Fruit fly (Drosophila melanogaster) whole organism, adult: ENCODE results near the gene xmas.
A peak's percentile ranks its signal among the peaks of the same experiment; 100 is the strongest.

Experiments used
- CG11617 ChIP-seq: fragments of 200-800 bp; sonication (Bioruptor generic); optimal IDR thresholded peaks from 2 replicates; lab custom pipeline; 2017; ENCODE audit warnings: mild to moderate bottlenecking, missing biosample characterization, missing genetic modification reagents, missing genetic modification characterization
- CG12768 ChIP-seq: fragments of 200-800 bp; sonication (Bioruptor generic); optimal IDR thresholded peaks from 2 replicates; lab custom pipeline; 2017; ENCODE audit warnings: missing biosample characterization, missing genetic modification characterization, mild to moderate bottlenecking, moderate library complexity, missing genetic modification reagents
- CG14711 ChIP-seq: fragments of 200-800 bp; sonication (Bioruptor generic); optimal IDR thresholded peaks from 2 replicates; lab custom pipeline; 2018; ENCODE audit warnings: missing biosample characterization, mild to moderate bottlenecking, missing genetic modification characterization, moderate library complexity
- CG1620 ChIP-seq: fragments of 200-800 bp; sonication (Bioruptor generic); optimal IDR thresholded peaks from 2 replicates; lab custom pipeline; 2016; ENCODE audit warnings: missing biosample characterization, missing genetic modification characterization
- CG33017 ChIP-seq: fragments of 200-800 bp; sonication (Bioruptor generic); optimal IDR thresholded peaks from 2 replicates; lab custom pipeline; 2018; ENCODE audit warnings: missing biosample characterization, mild to moderate bottlenecking, missing genetic modification characterization, moderate library complexity
- CG5204 ChIP-seq: fragments of 200-800 bp; sonication (Bioruptor generic); optimal IDR thresholded peaks from 2 replicates; lab custom pipeline; 2016; ENCODE audit warnings: missing biosample characterization, missing genetic modification characterization
- CG7045 ChIP-seq: fragments of 200-800 bp; sonication (Bioruptor generic); optimal IDR thresholded peaks from 2 replicates; lab custom pipeline; 2017; ENCODE audit warnings: missing biosample characterization, mild to moderate bottlenecking, missing genetic modification characterization
- CG7101 ChIP-seq: fragments of 200-800 bp; sonication (Bioruptor generic); optimal IDR thresholded peaks from 2 replicates; lab custom pipeline; 2018; ENCODE audit warnings: missing biosample characterization, mild to moderate bottlenecking, missing genetic modification characterization, moderate library complexity
- Clk ChIP-seq: fragments of 200-800 bp; sonication (Bioruptor generic); optimal IDR thresholded peaks from 2 replicates; lab custom pipeline; 2017; ENCODE audit warnings: missing biosample characterization, missing genetic modification characterization
- Crg-1 ChIP-seq: fragments of 200-800 bp; sonication (Bioruptor generic); optimal IDR thresholded peaks from 2 replicates; lab custom pipeline; 2016; ENCODE audit warnings: missing biosample characterization, missing genetic modification characterization
- Hr96 ChIP-seq: fragments of 200-800 bp; sonication (Bioruptor generic); optimal IDR thresholded peaks from 2 replicates; lab custom pipeline; 2016; ENCODE audit warnings: missing biosample characterization, missing genetic modification characterization
- Mnt ChIP-seq: fragments of 200-800 bp; sonication (Bioruptor generic); optimal IDR thresholded peaks from 2 replicates; lab custom pipeline; 2016; ENCODE audit warnings: missing biosample characterization, mild to moderate bottlenecking, missing genetic modification characterization
- bab1 ChIP-seq: fragments of 200-800 bp; sonication (Bioruptor generic); optimal IDR thresholded peaks from 3 replicates; lab custom pipeline; 2019; ENCODE audit warnings: missing biosample characterization, mild to moderate bottlenecking, missing genetic modification characterization, moderate library complexity
- cic ChIP-seq: fragments of 200-800 bp; sonication (Bioruptor generic); optimal IDR thresholded peaks from 2 replicates; lab custom pipeline; 2017; ENCODE audit warnings: missing biosample characterization, mild to moderate bottlenecking, missing genetic modification characterization, moderate library complexity
- cnc ChIP-seq, 2 experiments: fragments of >200 bp; optimal IDR thresholded peaks; 2 replicates each; lab custom pipeline; 2017
- kay ChIP-seq: fragments of 200-800 bp; sonication (Bioruptor generic); peaks from one replicate; lab custom pipeline; 2016; ENCODE audit warnings: missing biosample characterization, missing genetic modification characterization, borderline replicate concordance
- ovo ChIP-seq: fragments of 200-800 bp; sonication (Bioruptor generic); optimal IDR thresholded peaks from 2 replicates; lab custom pipeline; 2016; ENCODE audit warnings: missing biosample characterization, missing genetic modification characterization
- pad ChIP-seq: fragments of 200-800 bp; sonication (Bioruptor generic); optimal IDR thresholded peaks from 3 replicates; lab custom pipeline; 2017; ENCODE audit warnings: missing biosample characterization, missing genetic modification characterization, mild to moderate bottlenecking, moderate library complexity, missing genetic modification reagents
- tj ChIP-seq: fragments of 200-800 bp; sonication (Bioruptor generic); optimal IDR thresholded peaks from 3 replicates; lab custom pipeline; 2017; ENCODE audit warnings: missing biosample characterization, mild to moderate bottlenecking, missing genetic modification characterization, moderate library complexity
- toe ChIP-seq: fragments of 200-800 bp; sonication (Bioruptor generic); optimal IDR thresholded peaks from 2 replicates; lab custom pipeline; 2016; ENCODE audit warnings: missing biosample characterization, missing genetic modification characterization

xmas gene

DNA sequence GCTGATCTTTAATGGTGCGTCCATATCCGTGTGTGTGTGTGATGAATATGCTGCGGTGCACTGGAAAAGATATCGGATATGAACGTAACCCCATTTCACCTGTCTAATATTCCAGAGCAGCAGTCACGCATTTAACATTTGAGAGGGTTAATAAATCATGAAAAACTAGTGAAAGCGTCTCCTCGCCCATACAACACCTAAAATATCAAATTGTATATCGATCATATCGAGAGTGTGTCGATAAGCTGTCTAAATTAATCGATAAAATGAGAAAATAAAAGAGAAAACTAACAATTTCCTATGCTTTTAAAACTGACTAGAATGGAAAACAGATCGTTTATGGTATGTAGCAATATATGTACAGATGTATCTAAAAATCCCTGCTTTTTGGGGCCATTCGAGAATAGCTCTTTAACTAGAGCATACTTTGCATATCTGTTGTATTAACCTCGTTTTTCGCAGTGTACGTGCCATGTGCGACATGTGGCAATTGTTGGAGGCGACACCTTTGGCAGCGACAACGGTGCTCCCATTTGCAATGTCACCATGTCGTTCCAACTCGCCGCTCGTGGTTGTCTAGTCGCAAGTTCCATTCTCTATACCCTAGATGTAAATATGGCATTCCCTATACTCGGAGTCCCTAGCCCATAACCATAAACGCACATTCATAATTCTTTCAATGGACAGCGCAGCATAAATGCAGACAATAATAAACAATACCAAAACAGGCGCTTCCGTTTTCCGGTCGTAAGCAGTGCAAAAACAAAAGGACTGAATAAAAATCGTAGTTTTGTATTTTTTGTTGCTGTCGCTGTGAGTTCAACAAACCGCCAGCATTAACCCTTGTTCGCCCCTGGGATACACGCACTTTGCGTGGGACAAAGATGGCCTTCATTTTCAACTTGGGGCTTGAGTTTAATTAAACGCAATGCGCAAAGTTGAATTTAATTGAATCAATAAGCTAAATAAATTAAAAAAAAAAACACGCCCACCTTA, 46.9 kb downstream of the xmas start:
- TF ChIP-seq kay (GFP tag; lab: Kevin White, UChicago), result peak; percentile 7
- TF ChIP-seq CG7045 (GFP tag; lab: Kevin White, UChicago), result no peak

DNA sequence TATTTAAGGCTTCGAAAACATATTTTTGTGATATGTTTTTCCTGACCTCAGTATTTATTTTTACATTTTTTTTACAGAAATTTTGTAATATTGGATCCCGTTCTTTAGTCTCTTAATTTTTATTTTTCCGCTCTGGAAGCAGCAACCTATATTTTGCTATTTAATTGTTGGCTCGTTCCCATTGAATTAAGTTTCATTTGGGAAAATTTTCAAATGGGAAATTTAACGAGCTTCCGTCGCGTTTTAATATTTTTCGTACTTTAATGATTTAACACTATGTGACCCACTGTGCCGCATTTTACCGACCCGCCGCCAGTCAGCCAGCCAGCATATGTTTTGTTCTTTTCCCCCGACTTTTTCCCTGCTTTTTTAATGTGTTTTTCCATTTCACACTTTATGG, 47.8 kb downstream of the xmas start:
- TF ChIP-seq CG33017 (tag; lab: Kevin White, UChicago) (no peak), Clk (GFP tag; lab: Kevin White, UChicago) (no peak), CG11617 (GFP tag; lab: Kevin White, UChicago) (no peak), tj (GFP tag; lab: Kevin White, UChicago) (no peak), ovo (GFP tag; lab: Kevin White, UChicago) (no peak), toe (no peak)

DNA sequence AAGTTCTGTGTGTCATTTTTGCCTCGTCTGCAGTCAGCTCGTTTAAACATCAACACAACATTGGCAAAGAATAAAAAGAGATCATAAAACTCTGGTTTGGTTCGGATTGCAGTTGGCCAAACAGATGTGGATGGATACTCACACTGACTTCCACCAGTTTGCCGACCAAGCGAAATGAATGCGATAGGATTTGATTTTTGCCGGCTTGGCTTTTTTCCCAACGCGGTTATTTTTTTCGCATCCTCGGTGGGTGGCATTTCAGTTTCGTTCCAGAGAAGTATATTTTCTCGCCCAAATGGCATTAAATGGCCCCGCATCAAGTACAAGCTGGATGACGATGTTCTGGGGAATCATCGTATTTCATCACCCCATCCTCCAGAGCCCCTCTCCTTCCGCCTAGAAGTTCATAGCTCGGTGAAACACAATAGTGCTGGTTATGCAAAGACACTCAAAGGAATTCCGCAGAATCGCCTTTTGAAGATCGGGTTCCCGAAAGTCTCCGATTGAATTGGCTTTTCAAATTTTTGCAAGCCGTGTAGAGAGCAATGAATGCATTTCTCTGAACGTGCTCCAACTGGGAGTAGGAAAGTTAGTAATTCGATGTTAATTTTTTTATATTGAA, 48.4 kb downstream of the xmas start:
- TF ChIP-seq tj (GFP tag; lab: Kevin White, UChicago) (peak; percentile 96), toe (no peak)

- TF ChIP-seq Clk (GFP tag; lab: Kevin White, UChicago) (no peak), CG11617 (GFP tag; lab: Kevin White, UChicago) (no peak), bab1 (GFP tag; lab: Kevin White, UChicago) (no peak), toe (no peak), tj (GFP tag; lab: Kevin White, UChicago) (peak; percentile 30), CG12768 (GFP tag; lab: Kevin White, UChicago) (no peak), CG1620 (GFP tag; lab: Kevin White, UChicago) (no peak), CG7045 (GFP tag; lab: Kevin White, UChicago) (no peak), Crg-1 (GFP tag; lab: Kevin White, UChicago) (no peak), pad (GFP tag; lab: Kevin White, UChicago) (no peak), cnc (optimal IDR thresholded peaks at IDR 0.05; lab: Kevin White, UChicago) (no peak), ovo (GFP tag; lab: Kevin White, UChicago) (no peak), Hr96 (no peak), Mnt (GFP tag; lab: Kevin White, UChicago) (no peak), CG5204 (GFP tag; lab: Kevin White, UChicago) (no peak), CG14711 (tag; lab: Kevin White, UChicago) (no peak), kay (GFP tag; lab: Kevin White, UChicago) (peak; percentile 63), cic (GFP tag; lab: Kevin White, UChicago) (no peak), CG33017 (tag; lab: Kevin White, UChicago) (no peak), CG7101 (peak; percentile 9)
Measured at dm6 chrX:17109673-17110072, 49.4 kb downstream of the xmas start.

dm6 chrX:17108000-17108399, 51.1 kb downstream of the xmas start:
- TF ChIP-seq CG33017 (tag; lab: Kevin White, UChicago) (no peak), CG11617 (GFP tag; lab: Kevin White, UChicago) (no peak), Clk (GFP tag; lab: Kevin White, UChicago) (no peak), pad (GFP tag; lab: Kevin White, UChicago) (no peak), ovo (GFP tag; lab: Kevin White, UChicago) (no peak), CG7101 (no peak), CG12768 (GFP tag; lab: Kevin White, UChicago) (no peak), Mnt (GFP tag; lab: Kevin White, UChicago) (no peak), toe (no peak), tj (GFP tag; lab: Kevin White, UChicago) (no peak), Hr96 (no peak), CG14711 (tag; lab: Kevin White, UChicago) (no peak), bab1 (GFP tag; lab: Kevin White, UChicago) (no peak), Crg-1 (GFP tag; lab: Kevin White, UChicago) (no peak), kay (GFP tag; lab: Kevin White, UChicago) (no peak), CG7045 (GFP tag; lab: Kevin White, UChicago) (no peak)

dm6 chrX:17107401-17107916, 51.6 kb downstream of the xmas start, which contains the start of gene CG5004:
Gene CG5004, plus strand, starts transcription at chrX:17107582.
- peak; percentile 0 for TF ChIP-seq CG7101
- peak; percentile 45 for TF ChIP-seq tj (GFP tag; lab: Kevin White, UChicago)
- TF ChIP-seq pad (GFP tag; lab: Kevin White, UChicago), result no peak
- peak; percentile 48 for TF ChIP-seq Mnt (GFP tag; lab: Kevin White, UChicago)
- TF ChIP-seq CG1620 (GFP tag; lab: Kevin White, UChicago), result no peak
- peak; percentile 27 for TF ChIP-seq bab1 (GFP tag; lab: Kevin White, UChicago)
- no peak for TF ChIP-seq kay (GFP tag; lab: Kevin White, UChicago)
- no peak for TF ChIP-seq cnc (optimal IDR thresholded peaks at IDR 0.05; lab: Kevin White, UChicago)
